Fruit fly (Drosophila melanogaster) ovary, adult (tissue): ENCODE results near the gene hng2.

ENCODE experiments used
- CG17801 ChIP-seq: fragments of 200-800 bp; optimal IDR thresholded peaks from 2 replicates; lab custom pipeline; 2019; ENCODE audit warnings: missing biosample characterization, mild to moderate bottlenecking, missing genetic modification characterization, moderate library complexity; ENCODE audit not compliant: partially characterized antibody

hng2 gene

dm6 chr3R:8799866-8800265, 6.3 kb upstream of the hng2 start:
- TF ChIP-seq CG17801 (GFP tag; lab: Kevin White, UChicago): no peak

dm6 chr3R:8801126-8801762, 4.9 kb upstream of the hng2 start, which contains the start of the genes Pif1A, Pif1B and CCT7:
Gene Pif1A (minus strand): TSS chr3R:8801176.
Gene Pif1B (minus strand): TSS chr3R:8801176.
Gene CCT7 (plus strand): TSS chr3R:8801564.
- TF ChIP-seq CG17801 (GFP tag; lab: Kevin White, UChicago): no peak

DNA sequence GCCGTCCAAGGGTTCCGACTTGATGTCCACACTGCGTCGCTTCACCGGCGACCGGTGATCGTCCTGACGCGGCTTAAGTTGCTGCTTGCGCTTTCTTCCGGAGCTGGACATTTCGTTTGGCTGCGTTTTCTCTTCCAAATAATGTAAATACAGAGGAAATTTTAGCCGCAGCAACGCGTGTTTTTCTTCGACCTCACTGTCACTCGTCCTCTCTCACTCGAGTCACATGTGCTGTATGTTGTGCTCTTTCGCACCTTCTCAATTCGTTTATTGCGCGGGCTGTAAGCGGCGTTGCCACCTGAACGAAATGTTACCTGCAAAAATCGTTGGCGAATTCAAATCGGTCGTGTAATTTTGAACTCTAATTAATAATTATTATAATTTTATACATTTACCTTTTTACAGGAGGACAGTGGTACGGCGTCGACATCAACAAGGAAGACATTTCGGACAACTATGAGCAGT, 702 bp upstream of the hng2 start, which contains the start of gene CG9839:
Gene CG9839, minus strand, starts transcription at position 415 of the 465 bp plus-strand sequence.
- no peak for TF ChIP-seq CG17801 (GFP tag; lab: Kevin White, UChicago)

dm6 chr3R:8806638-8807037, 516 bp downstream of the hng2 start:
- TF ChIP-seq CG17801 (GFP tag; lab: Kevin White, UChicago): no peak

DNA sequence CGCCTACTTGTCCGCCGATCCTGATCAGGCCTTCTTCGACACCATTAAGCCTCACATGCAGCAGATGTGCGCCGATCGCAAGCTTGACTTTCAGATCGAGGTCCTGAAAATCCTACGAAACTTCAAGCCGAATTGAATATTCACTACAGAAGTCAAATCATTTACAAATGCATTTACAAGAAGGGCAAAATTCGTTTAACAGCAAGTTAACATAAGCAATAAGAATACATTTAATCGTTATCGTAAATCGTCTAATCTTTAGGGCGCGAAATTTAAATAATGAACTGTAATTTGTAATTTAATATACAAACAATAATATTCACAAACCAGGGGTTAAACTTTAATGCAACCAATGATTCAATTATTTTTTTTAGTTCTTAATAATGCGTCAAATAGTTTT, 926 bp downstream of the hng2 start:
- TF ChIP-seq CG17801 (GFP tag; lab: Kevin White, UChicago): no peak

DNA sequence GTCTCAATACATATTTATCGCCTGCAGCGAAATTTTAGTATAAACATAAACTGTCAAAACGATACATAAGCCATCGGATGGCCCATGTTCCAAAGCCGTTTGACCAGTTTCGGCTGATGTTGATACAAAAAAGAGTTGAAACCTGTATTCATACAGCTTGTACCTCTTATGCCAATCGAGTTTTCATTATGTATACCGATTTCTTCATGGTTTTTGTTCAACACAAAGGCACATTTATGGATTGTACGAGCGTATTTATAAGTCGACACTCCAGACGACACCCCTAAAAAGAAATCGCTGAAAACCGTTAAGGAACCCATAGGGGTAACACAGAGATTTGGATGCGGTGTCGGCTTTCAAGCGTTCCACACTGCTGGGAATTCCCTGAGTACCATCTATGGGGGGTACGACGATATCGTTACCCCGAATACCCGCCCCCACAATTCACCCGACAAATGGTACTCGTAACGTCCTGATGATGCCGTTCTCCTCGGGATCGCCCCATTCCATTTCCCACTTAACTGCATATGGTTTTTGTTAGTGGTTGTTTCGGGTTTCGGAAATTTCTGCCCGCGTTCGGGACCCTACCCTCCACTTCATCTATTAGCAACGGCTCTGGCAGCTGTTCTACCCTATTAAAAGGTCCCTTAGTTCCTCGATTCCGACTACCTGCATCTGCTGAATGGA, 1.9 kb downstream of the hng2 start:
- TF ChIP-seq CG17801 (GFP tag; lab: Kevin White, UChicago): no peak

DNA sequence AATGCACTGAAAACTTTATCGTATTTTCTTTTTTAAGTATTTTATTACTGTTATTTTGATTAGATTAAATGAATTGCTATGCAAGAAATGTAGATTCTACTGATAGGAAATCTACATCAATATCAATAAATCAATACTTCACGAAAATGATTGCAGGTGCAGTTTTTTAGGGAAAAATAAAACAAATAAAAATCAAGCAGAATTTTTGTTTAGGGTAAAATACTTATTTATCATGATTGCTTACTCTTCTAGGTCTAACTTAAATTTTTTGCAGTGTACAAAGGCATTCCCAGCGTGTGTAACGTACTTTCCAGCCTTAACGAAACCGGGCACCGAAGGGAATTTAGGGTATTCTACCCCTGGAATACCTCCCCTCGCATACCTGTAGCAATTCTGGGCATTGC, 2.4 kb downstream of the hng2 start:
- no peak for TF ChIP-seq CG17801 (GFP tag; lab: Kevin White, UChicago)

dm6 chr3R:8809712-8810111, 3.6 kb downstream of the hng2 start:
- no peak for TF ChIP-seq CG17801 (GFP tag; lab: Kevin White, UChicago)

DNA sequence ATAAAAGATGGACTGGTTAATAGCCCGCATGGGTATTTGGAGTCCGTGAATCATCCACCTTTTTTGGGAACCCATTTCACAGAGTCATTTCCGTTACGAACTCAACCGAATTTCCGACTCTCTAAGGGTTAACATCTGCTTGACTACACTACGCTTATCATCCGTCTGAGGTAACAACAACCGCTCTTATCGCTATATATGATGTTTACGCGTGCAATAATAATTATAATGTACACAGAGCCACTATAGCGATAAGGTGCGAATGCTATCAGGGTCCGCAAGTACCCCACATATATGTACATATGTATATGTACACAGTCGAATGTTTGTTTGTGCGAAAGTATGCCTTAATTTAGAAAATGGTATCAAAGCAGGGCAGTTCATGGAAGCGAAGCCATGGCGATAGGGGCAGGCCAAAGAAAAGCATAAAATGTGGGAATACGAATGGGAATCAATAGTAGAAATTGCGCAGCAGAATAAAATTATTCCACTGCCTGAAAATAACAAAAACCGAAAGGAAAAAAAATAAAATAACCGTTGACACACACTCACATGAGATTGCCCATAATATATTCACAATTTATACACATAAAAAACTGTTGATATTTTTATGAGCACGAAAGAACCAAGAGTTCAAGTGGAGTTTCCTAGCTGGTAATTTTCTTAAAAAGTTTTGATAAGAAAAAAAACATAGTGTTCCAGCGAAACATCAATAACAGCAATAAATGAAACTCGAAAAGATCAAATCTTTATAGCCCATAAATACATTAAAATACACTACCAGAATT, 4.5 kb downstream of the hng2 start:
- peak; percentile 72 for TF ChIP-seq CG17801 (GFP tag; lab: Kevin White, UChicago)

DNA sequence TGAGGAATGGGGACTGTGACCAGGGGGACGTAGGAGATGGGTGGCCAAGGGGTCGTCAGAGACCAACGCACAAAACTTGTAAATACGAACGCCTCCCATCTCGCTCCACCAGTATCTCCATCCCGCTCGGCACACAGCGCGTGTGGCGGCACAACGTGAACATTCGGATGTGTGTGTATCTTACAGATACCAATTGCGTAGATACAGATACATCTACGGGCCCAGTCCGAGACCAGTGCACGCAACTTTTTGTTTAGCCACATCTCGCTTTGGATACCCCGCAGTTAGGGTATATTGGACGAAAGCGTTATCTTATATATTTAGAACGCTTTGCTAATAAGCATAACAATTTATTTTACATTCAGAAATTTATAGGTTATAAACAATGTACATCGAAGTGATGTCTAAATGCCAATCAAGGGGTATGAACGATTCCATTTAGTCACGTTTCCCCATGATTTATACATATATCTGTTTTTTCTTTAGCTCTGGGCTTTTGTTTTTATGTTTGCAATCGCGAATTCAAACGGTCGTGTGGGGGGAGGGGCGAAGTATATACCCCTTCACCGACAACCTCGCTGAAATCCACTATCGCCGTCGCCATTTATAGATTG, 5.3 kb downstream of the hng2 start:
- TF ChIP-seq CG17801 (GFP tag; lab: Kevin White, UChicago): peak; percentile 73

dm6 chr3R:8812342-8812966, 6.3 kb downstream of the hng2 start:
- TF ChIP-seq CG17801 (GFP tag; lab: Kevin White, UChicago): no peak

- TF ChIP-seq CG17801 (GFP tag; lab: Kevin White, UChicago): no peak
Observed at dm6 chr3R:8813164-8813629, 7.1 kb downstream of the hng2 start, which contains the start of gene CG9837. Gene CG9837 (minus strand): TSS chr3R:8813579.

DNA sequence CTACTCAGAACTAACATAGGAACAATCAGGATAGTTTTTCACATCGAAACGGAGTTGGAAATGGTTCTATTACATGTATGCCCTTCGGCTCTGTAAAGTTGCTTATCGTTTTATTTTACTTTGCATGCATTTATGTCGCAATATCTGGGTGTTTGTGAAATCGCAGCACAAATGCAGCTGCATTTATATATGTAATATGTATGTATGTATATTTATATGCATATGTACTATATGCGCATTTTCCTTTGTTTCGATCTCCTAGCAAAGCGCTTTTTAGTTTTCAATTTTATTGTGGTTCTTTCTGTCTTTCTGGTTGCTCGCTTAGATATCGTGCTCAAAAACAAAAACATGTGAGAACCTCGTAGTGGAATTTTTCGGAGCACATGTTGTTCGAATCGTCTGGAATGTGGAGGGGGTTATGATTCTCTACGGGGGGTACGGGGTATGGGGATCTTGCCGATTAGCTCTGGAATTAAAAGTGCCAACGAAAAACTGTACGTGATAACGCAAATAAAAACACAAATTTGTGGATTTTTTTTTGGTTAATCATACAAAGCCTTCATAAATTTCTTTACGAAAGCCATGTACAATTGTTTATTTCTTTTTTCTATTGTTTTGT, 8.0 kb downstream of the hng2 start:
- TF ChIP-seq CG17801 (GFP tag; lab: Kevin White, UChicago): no peak

DNA sequence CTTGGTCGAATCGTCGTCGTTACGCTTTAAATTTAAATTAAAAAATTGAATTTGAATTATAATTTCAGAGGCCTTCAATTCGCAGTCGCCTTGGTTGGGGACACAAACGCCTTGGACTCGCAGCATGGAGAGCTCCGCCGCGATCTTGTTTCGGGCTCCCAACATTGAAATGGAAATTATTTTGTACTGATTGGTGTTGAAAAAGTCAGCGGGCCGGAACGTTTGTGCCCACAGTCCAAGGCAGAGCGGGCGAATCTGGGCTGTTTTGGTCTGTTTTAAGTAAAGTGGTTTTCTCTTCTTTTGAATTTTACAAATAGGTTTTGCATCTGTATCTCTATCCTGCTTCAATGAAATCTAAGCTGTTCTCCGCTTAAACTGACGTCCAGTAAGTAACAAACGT, 9.0 kb downstream of the hng2 start:
- TF ChIP-seq CG17801 (GFP tag; lab: Kevin White, UChicago): no peak
